Worm (Caenorhabditis elegans): ENCODE data around the gene nhr-14.

- TF ChIP-seq nhr-237 (tag; optimal IDR thresholded peaks at IDR 0.05) (no peak), nhr-11 (tag; optimal IDR thresholded peaks at IDR 0.05) (no peak), nhr-28 (tag; optimal IDR thresholded peaks at IDR 0.05) (no peak), jun-1 (tag; optimal IDR thresholded peaks at IDR 0.05) (no peak), nhr-77 (tag; optimal IDR thresholded peaks at IDR 0.05) (no peak), egl-27 (tag; optimal IDR thresholded peaks at IDR 0.05) (no peak), pqm-1 (tag; optimal IDR thresholded peaks at IDR 0.05) (no peak), aly-2 (tag; optimal IDR thresholded peaks at IDR 0.05) (no peak), sea-2 (GFP tag; optimal IDR thresholded peaks at IDR 0.05) (no peak), elt-3 (tag; optimal IDR thresholded peaks at IDR 0.05) (no peak)
Measured at ce11 chrX:8500922-8501321, 24.9 kb upstream of the nhr-14 start, which contains the start of gene grd-4.
